Fruit fly (Drosophila melanogaster) whole organism, embryonic: ENCODE measurements around the gene JIL-1.

ENCODE experiments used
- Abd-B ChIP-seq: fragments of 200-800 bp; sonication (Bioruptor generic); optimal IDR thresholded peaks from 2 replicates; lab custom pipeline; 2018; ENCODE audit warnings: missing biosample characterization, mild to moderate bottlenecking, missing genetic modification characterization, moderate library complexity
- C15 ChIP-seq: fragments of 200-800 bp; sonication (Bioruptor generic); IDR thresholded peaks from 3 replicates; pipeline ENCODE4 v1.3.6; 2022; ENCODE audit warnings: missing biosample characterization, missing genetic modification characterization
- CG1024 ChIP-seq: fragments of 200-800 bp; sonication (Bioruptor generic); IDR thresholded peaks from 2 replicates; pipeline ENCODE4 v1.3.6; 2022; ENCODE audit warnings: missing biosample characterization, missing genetic modification characterization
- CG10959 ChIP-seq: fragments of 200-800 bp; sonication (Bioruptor generic); IDR thresholded peaks from 2 replicates; pipeline ENCODE4 v1.3.6; 2022; ENCODE audit warnings: missing biosample characterization, missing genetic modification characterization
- CG11398 ChIP-seq: fragments of 200-800 bp; sonication (Bioruptor generic); optimal IDR thresholded peaks from 2 replicates; lab custom pipeline; 2016; ENCODE audit warnings: missing biosample characterization, missing genetic modification characterization
- CG12219 ChIP-seq: fragments of 200-800 bp; sonication (Bioruptor generic); optimal IDR thresholded peaks from 3 replicates; lab custom pipeline; 2018; ENCODE audit warnings: missing biosample characterization, mild to moderate bottlenecking, missing genetic modification characterization
- CG14860 ChIP-seq: fragments of 200-800 bp; sonication (Bioruptor generic); IDR thresholded peaks from 3 replicates; pipeline ENCODE4 v1.3.6; 2022; ENCODE audit warnings: missing biosample characterization, missing genetic modification characterization; ENCODE audit not compliant: partially characterized antibody
- CG1647 ChIP-seq: fragments of 200-800 bp; sonication (Bioruptor generic); optimal IDR thresholded peaks from 3 replicates; lab custom pipeline; 2016; ENCODE audit warnings: missing biosample characterization, missing genetic modification characterization
- CG16815 ChIP-seq: fragments of 200-800 bp; sonication (Bioruptor generic); optimal IDR thresholded peaks from 3 replicates; lab custom pipeline; 2017; ENCODE audit warnings: missing biosample characterization, mild to moderate bottlenecking, missing genetic modification characterization
- CG31388 ChIP-seq: fragments of 200-800 bp; sonication (Bioruptor generic); optimal IDR thresholded peaks from 2 replicates; lab custom pipeline; 2016; ENCODE audit warnings: missing biosample characterization, missing genetic modification characterization
- CG34376 ChIP-seq: fragments of 200-800 bp; sonication (Bioruptor generic); optimal IDR thresholded peaks from 2 replicates; lab custom pipeline; 2018; ENCODE audit warnings: missing biosample characterization, mild to moderate bottlenecking, missing genetic modification characterization
- CG4360 ChIP-seq: fragments of 200-800 bp; sonication (Bioruptor generic); IDR thresholded peaks from 2 replicates; pipeline ENCODE4 v1.3.6; 2022; ENCODE audit warnings: missing biosample characterization, missing genetic modification characterization
- CG7271 ChIP-seq: fragments of 200-800 bp; sonication (Bioruptor generic); optimal IDR thresholded peaks from 2 replicates; lab custom pipeline; 2018; ENCODE audit warnings: missing biosample characterization, mild to moderate bottlenecking, missing genetic modification characterization, moderate library complexity
- CG7839 ChIP-seq: fragments of 200-800 bp; sonication (Bioruptor generic); optimal IDR thresholded peaks from 3 replicates; lab custom pipeline; 2018; ENCODE audit warnings: missing biosample characterization, mild to moderate bottlenecking, missing genetic modification characterization, moderate library complexity
- CG8281 ChIP-seq: fragments of 200-800 bp; sonication (Bioruptor generic); optimal IDR thresholded peaks from 2 replicates; lab custom pipeline; 2018; ENCODE audit warnings: missing biosample characterization, mild to moderate bottlenecking, missing genetic modification characterization, moderate library complexity
- CG8359 ChIP-seq: fragments of 200-800 bp; sonication (Bioruptor generic); optimal IDR thresholded peaks from 2 replicates; lab custom pipeline; 2017; ENCODE audit warnings: missing biosample characterization, mild to moderate bottlenecking, missing genetic modification characterization, borderline replicate concordance
- CG8388 ChIP-seq: fragments of 200-800 bp; sonication (Bioruptor generic); optimal IDR thresholded peaks from 2 replicates; lab custom pipeline; 2019; ENCODE audit warnings: missing biosample characterization, mild to moderate bottlenecking, missing genetic modification characterization, moderate library complexity
- Camta ChIP-seq: fragments of 200-800 bp; sonication (Bioruptor generic); optimal IDR thresholded peaks from 2 replicates; lab custom pipeline; 2016; ENCODE audit warnings: missing biosample characterization, missing genetic modification characterization
- D19B ChIP-seq: fragments of 200-800 bp; sonication (Bioruptor generic); optimal IDR thresholded peaks from 2 replicates; lab custom pipeline; 2017; ENCODE audit warnings: missing biosample characterization, mild to moderate bottlenecking, missing genetic modification characterization
- Dip3 ChIP-seq: fragments of 200-800 bp; sonication (Bioruptor generic); optimal IDR thresholded peaks from 3 replicates; lab custom pipeline; 2016; ENCODE audit warnings: missing biosample characterization, missing genetic modification characterization
- Hmr ChIP-seq: fragments of 200-800 bp; sonication (Bioruptor generic); optimal IDR thresholded peaks from 3 replicates; lab custom pipeline; 2017; ENCODE audit warnings: mild to moderate bottlenecking, missing biosample characterization, missing genetic modification reagents, missing genetic modification characterization
- Hmx ChIP-seq: fragments of 200-800 bp; sonication (Bioruptor generic); optimal IDR thresholded peaks from 2 replicates; lab custom pipeline; 2016; ENCODE audit warnings: missing biosample characterization, missing genetic modification characterization
- Hsf ChIP-seq: fragments of 200-800 bp; sonication (Bioruptor generic); optimal IDR thresholded peaks from 3 replicates; lab custom pipeline; 2016; ENCODE audit warnings: missing biosample characterization, missing genetic modification characterization
- Oaz ChIP-seq: fragments of 200-800 bp; sonication (Bioruptor generic); IDR thresholded peaks from 2 replicates; pipeline ENCODE4 v1.3.6; 2022; ENCODE audit warnings: missing biosample characterization, missing genetic modification characterization
- Opbp ChIP-seq: fragments of 200-800 bp; sonication (Bioruptor generic); IDR thresholded peaks from 3 replicates; pipeline ENCODE4 v1.3.6; 2022; ENCODE audit warnings: missing biosample characterization, missing genetic modification characterization; ENCODE audit not compliant: partially characterized antibody
- PHDP ChIP-seq: fragments of 200-800 bp; sonication (Bioruptor generic); optimal IDR thresholded peaks from 3 replicates; lab custom pipeline; 2018; ENCODE audit warnings: missing biosample characterization, mild to moderate bottlenecking, missing genetic modification characterization, moderate library complexity
- Rx ChIP-seq: fragments of 200-800 bp; sonication (Bioruptor generic); IDR thresholded peaks from 2 replicates; pipeline ENCODE4 v1.3.6; 2022; ENCODE audit warnings: missing biosample characterization, missing genetic modification characterization
- Stat92E ChIP-seq, 3 experiments: fragments of >200 bp in 2 of 3; fragments of 200-800 bp in 1 of 3; sonication (Bioruptor generic) in 1 of 3; optimal IDR thresholded peaks; 2 replicates each; lab custom pipeline; 2017 to 2019; ENCODE audit warnings: missing biosample characterization in 3 of 3, missing genetic modification characterization in 3 of 3, mild to moderate bottlenecking in 1 of 3, moderate library complexity in 1 of 3
- Taf1 ChIP-seq: fragments of 200-800 bp; sonication (Bioruptor generic); IDR thresholded peaks from 2 replicates; pipeline ENCODE4 v1.3.6; 2022; ENCODE audit warnings: missing biosample characterization, missing genetic modification characterization
- Trl ChIP-seq, 3 experiments: fragments of >200 bp in 2 of 3; fragments of 200-800 bp in 1 of 3; sonication (Bioruptor generic) in 1 of 3; optimal IDR thresholded peaks; 2 replicates in 1 of 3; 3 replicates in 2 of 3; lab custom pipeline; 2016 to 2017; ENCODE audit warnings: missing biosample characterization in 1 of 3, missing genetic modification characterization in 1 of 3
- Xrp1 ChIP-seq: fragments of 200-800 bp; sonication (Bioruptor generic); IDR thresholded peaks from 2 replicates; pipeline ENCODE4 v1.3.6; 2022; ENCODE audit warnings: missing biosample characterization, missing genetic modification characterization
- ash1 ChIP-seq: fragments of 200-800 bp; sonication (Bioruptor generic); optimal IDR thresholded peaks from 2 replicates; lab custom pipeline; 2018; ENCODE audit warnings: missing biosample characterization, mild to moderate bottlenecking, missing genetic modification characterization
- btn ChIP-seq: fragments of 200-800 bp; sonication (Bioruptor generic); optimal IDR thresholded peaks from 2 replicates; lab custom pipeline; 2016; ENCODE audit warnings: missing biosample characterization, missing genetic modification characterization
- ci ChIP-seq: fragments of 200-800 bp; sonication (Bioruptor generic); IDR thresholded peaks from 3 replicates; pipeline ENCODE4 v1.3.6; 2022; ENCODE audit warnings: missing biosample characterization, missing genetic modification characterization
- dan ChIP-seq: fragments of 200-800 bp; sonication (Bioruptor generic); IDR thresholded peaks from 2 replicates; pipeline ENCODE4 v1.3.6; 2022; ENCODE audit warnings: missing biosample characterization, missing genetic modification characterization
- ems ChIP-seq: fragments of 200-800 bp; sonication (Bioruptor generic); optimal IDR thresholded peaks from 3 replicates; lab custom pipeline; 2016; ENCODE audit warnings: missing biosample characterization, missing genetic modification characterization
- ewg ChIP-seq: fragments of 200-800 bp; sonication (Bioruptor generic); optimal IDR thresholded peaks from 3 replicates; lab custom pipeline; 2017; ENCODE audit warnings: mild to moderate bottlenecking, missing biosample characterization, missing genetic modification reagents, missing genetic modification characterization
- ham ChIP-seq: fragments of 200-800 bp; sonication (Bioruptor generic); IDR thresholded peaks from 2 replicates; pipeline ENCODE4 v1.3.6; 2022; ENCODE audit warnings: missing biosample characterization, missing genetic modification characterization
- insv ChIP-seq, 2 experiments: fragments of 200-800 bp; sonication (Bioruptor generic); optimal IDR thresholded peaks; 3 replicates each; lab custom pipeline; 2016 to 2018; ENCODE audit warnings: missing biosample characterization in 2 of 2, missing genetic modification characterization in 2 of 2
- kay ChIP-seq: fragments of 200-800 bp; sonication (Bioruptor generic); optimal IDR thresholded peaks from 2 replicates; lab custom pipeline; 2016; ENCODE audit warnings: missing biosample characterization, missing genetic modification characterization
- nau ChIP-seq: fragments of 200-800 bp; sonication (Bioruptor generic); optimal IDR thresholded peaks from 3 replicates; lab custom pipeline; 2017; ENCODE audit warnings: missing biosample characterization, mild to moderate bottlenecking, missing genetic modification characterization, missing genetic modification reagents
- org-1 ChIP-seq: fragments of 200-800 bp; sonication (Bioruptor generic); optimal IDR thresholded peaks from 2 replicates; lab custom pipeline; 2017; ENCODE audit warnings: missing biosample characterization, missing genetic modification characterization
- pho ChIP-seq: fragments of 200-800 bp; sonication (Bioruptor generic); optimal IDR thresholded peaks from 2 replicates; lab custom pipeline; 2016; ENCODE audit warnings: missing biosample characterization, missing genetic modification characterization
- pros ChIP-seq: fragments of 200-800 bp; sonication (Bioruptor generic); optimal IDR thresholded peaks from 3 replicates; lab custom pipeline; 2019; ENCODE audit warnings: missing biosample characterization, mild to moderate bottlenecking, missing genetic modification characterization, moderate library complexity
- psq ChIP-seq: fragments of 200-800 bp; sonication (Bioruptor generic); optimal IDR thresholded peaks from 2 replicates; lab custom pipeline; 2017; ENCODE audit warnings: missing biosample characterization, missing genetic modification characterization
- rib ChIP-seq: fragments of 200-800 bp; sonication (Bioruptor generic); IDR thresholded peaks from 2 replicates; pipeline ENCODE4 v1.3.6; 2022; ENCODE audit warnings: missing biosample characterization, missing genetic modification characterization
- tna ChIP-seq: fragments of 200-800 bp; sonication (Bioruptor generic); IDR thresholded peaks from 2 replicates; pipeline ENCODE4 v1.3.6; 2022; ENCODE audit warnings: missing biosample characterization, missing genetic modification characterization; ENCODE audit not compliant: partially characterized antibody
- wor ChIP-seq: fragments of 200-800 bp; sonication (Bioruptor generic); IDR thresholded peaks from 2 replicates; pipeline ENCODE4 v1.3.6; 2022; ENCODE audit warnings: missing biosample characterization, missing genetic modification characterization
- zen ChIP-seq: fragments of 200-800 bp; sonication (Bioruptor generic); optimal IDR thresholded peaks from 3 replicates; lab custom pipeline; 2018; ENCODE audit warnings: missing biosample characterization, mild to moderate bottlenecking, missing genetic modification characterization, moderate library complexity

Gene JIL-1

DNA sequence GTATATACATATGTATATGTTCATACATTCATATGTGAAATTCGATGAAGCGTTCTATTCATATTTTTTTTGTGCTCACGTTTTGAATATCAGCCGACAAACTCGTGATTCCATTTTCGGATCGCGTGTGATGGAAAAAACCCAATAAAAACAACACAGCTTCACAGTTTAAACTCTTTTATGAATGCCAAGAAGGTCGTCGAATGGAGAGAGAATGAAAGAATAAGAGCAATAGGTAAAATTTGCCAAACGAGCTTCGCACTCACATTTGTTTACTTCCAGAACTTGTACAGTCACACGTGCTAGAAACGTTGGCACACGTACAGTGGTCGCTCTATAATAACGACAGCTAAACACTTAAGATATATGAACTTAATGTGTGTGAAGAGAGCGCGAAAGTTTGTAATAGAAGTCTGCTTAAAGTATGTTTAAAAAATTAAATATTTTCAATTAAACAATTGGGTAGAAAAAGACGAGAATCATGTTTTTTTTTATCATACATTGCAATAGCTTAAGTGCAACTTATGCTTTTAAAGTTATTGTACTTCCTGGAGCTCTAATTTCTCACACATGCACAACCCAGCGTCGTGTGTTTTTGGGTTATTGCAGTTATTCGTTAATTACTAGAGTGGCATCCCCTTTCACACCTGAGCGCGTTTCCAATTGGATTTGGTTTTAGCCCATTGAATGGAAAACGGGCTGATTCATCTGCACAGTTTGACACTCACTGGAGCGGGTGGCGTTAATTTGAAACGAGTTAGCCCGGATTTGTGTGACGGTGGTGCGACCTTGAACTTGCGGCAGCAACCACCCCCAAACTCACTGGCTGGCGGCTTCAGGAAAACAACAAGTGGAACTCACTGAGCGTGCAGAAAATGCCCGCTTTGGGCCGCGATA is 32.9 kb upstream of the JIL-1 start (continued):
- TF ChIP-seq ems (GFP tag; lab: Kevin White, UChicago) (no peak), CG10959 (GFP tag; lab: Robert Waterston, UW) (no peak), Trl (optimal IDR thresholded peaks at IDR 0.05; lab: Kevin White, UChicago) (no peak), Trl (GFP tag; optimal IDR thresholded peaks at IDR 0.05; lab: Kevin White, UChicago) (no peak), PHDP (no peak), ci (no peak), CG31388 (GFP tag; lab: Kevin White, UChicago) (no peak), CG1024 (GFP tag; lab: Robert Waterston, UW) (no peak), Hsf (GFP tag; lab: Kevin White, UChicago) (no peak), Xrp1 (GFP tag; lab: Robert Waterston, UW) (0 out of 2 replicates have a peak, but pooled peaks have one; percentile 11), Rx (GFP tag; lab: Robert Waterston, UW) (no peak), Stat92E (GFP tag; optimal IDR thresholded peaks at IDR 0.05; lab: Kevin White, UChicago) (no peak), CG16815 (GFP tag; lab: Kevin White, UChicago) (no peak), CG14860 (GFP tag; lab: Robert Waterston, UW) (no peak), Camta (GFP tag; lab: Kevin White, UChicago) (no peak), kay (no peak), D19B (no peak), Opbp (GFP tag; lab: Robert Waterston, UW) (no peak), Hmr (no peak), Taf1 (GFP tag; lab: Robert Waterston, UW) (0 out of 2 replicates have a peak, but pooled peaks have one; percentile 20), Hmx (GFP tag; lab: Kevin White, UChicago) (no peak), tna (no peak; the same call in 1 of the 2 replicates), C15 (GFP tag; lab: Robert Waterston, UW) (no peak), CG7839 (tag; lab: Kevin White, UChicago) (no peak), insv (GFP tag; optimal IDR thresholded peaks at IDR 0.05; lab: Kevin White, UChicago) (peak; percentile 50 to 90), ewg (GFP tag; lab: Kevin White, UChicago) (no peak), wor (GFP tag; lab: Robert Waterston, UW) (no peak), CG1647 (GFP tag; lab: Kevin White, UChicago) (no peak), CG7271 (tag; lab: Kevin White, UChicago) (no peak), btn (no peak), CG4360 (no peak), CG8388 (no peak), CG8281 (tag; lab: Kevin White, UChicago) (no peak), CG8359 (GFP tag; lab: Kevin White, UChicago) (no peak), ham (GFP tag; lab: Robert Waterston, UW) (no peak), zen (peak; percentile 20), rib (GFP tag; lab: Robert Waterston, UW) (no peak), Abd-B (no peak), dan (GFP tag; lab: Robert Waterston, UW) (no peak), org-1 (GFP tag; lab: Kevin White, UChicago) (no peak), pros (GFP tag; lab: Kevin White, UChicago) (no peak), CG11398 (GFP tag; lab: Kevin White, UChicago) (no peak), psq (GFP tag; lab: Kevin White, UChicago) (no peak), CG34376 (no peak), Dip3 (GFP tag; lab: Kevin White, UChicago) (peak; percentile 27), CG12219 (GFP tag; lab: Kevin White, UChicago) (no peak), Oaz (GFP tag; lab: Robert Waterston, UW) (no peak), ash1 (GFP tag; lab: Kevin White, UChicago) (no peak), pho (GFP tag; lab: Kevin White, UChicago) (no peak), nau (no peak)
